Worm (Caenorhabditis elegans): Measurements from ENCODE around the gene R166.3.

R166.3 gene

DNA sequence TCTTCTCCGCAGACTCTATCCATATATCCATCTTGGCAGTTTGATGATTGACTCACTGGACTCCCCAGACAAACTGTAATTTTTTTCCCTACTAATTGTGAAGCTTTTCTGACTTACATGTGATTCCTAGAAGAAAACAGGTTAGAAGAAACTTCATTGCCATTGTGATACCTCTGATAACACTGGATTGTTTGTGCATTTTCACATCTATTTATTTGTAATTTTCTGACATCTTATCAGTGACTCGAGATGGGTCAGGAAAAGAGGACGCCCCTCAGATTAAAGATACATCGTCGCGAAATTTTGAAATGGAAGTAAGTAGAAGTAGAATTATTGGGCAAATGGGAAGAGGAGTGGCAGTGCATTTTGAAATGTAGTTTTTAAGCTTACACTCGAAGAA, 48.8 kb downstream of the R166.3 start, which contains the start of gene clec-61:
TSS of gene clec-61 (minus strand) at position 209 of the 400 bp plus-strand sequence.
- no peak for TF ChIP-seq unc-62 (GFP tag; optimal IDR thresholded peaks at IDR 0.05)
